Worm (Caenorhabditis elegans): Measurements from ENCODE around the gene eef-1B.1.

eef-1B.1 gene

ce11 chrIII:7977777-7978176, 4.6 kb upstream of the eef-1B.1 start, which contains the start of gene C06G4.4:
C06G4.4 (minus strand) TSS chrIII:7977812.
- TF ChIP-seq lin-13 (GFP tag; optimal IDR thresholded peaks at IDR 0.05) (no peak), unc-62 (GFP tag; optimal IDR thresholded peaks at IDR 0.05 in 1 of 2) (no peak), unc-62 (tag; optimal IDR thresholded peaks at IDR 0.05) (no peak), ceh-20 (GFP tag; IDR thresholded peaks at IDR 0.05) (no peak), D1046.2 (GFP tag; IDR thresholded peaks at IDR 0.05) (no peak), vab-7 (GFP tag; IDR thresholded peaks at IDR 0.05) (no peak), lin-29 (GFP tag; IDR thresholded peaks at IDR 0.05) (no peak), T26A8.4 (GFP tag; IDR thresholded peaks at IDR 0.05) (no peak), ceh-62 (tag; optimal IDR thresholded peaks at IDR 0.05) (no peak), spr-1 (tag; optimal IDR thresholded peaks at IDR 0.05) (no peak), rbr-2 (tag; optimal IDR thresholded peaks at IDR 0.05) (no peak), nhr-102 (tag; optimal IDR thresholded peaks at IDR 0.05) (no peak), madf-5 (GFP tag; IDR thresholded peaks at IDR 0.05) (no peak)

- TF ChIP-seq vab-7 (GFP tag; IDR thresholded peaks at IDR 0.05) (0 out of 2 replicates have a peak, but pooled peaks have one; percentile 23), ces-1 (GFP tag; optimal IDR thresholded peaks at IDR 0.05) (no peak), hif-1 (tag; optimal IDR thresholded peaks at IDR 0.05) (peak in 1 of 2 experiments; percentile 7), daf-8 (GFP tag; IDR thresholded peaks at IDR 0.05) (no peak), lin-15B (tag; optimal IDR thresholded peaks at IDR 0.05) (no peak), skn-1 (tag; optimal IDR thresholded peaks at IDR 0.05) (no peak), zag-1 (tag; optimal IDR thresholded peaks at IDR 0.05) (no peak), rbr-2 (tag; optimal IDR thresholded peaks at IDR 0.05) (no peak), dpl-1 (GFP tag; optimal IDR thresholded peaks at IDR 0.05) (no peak), daf-19 (GFP tag; conservative IDR thresholded peaks at IDR 0.05) (no peak), lsy-2 (tag; optimal IDR thresholded peaks at IDR 0.05) (peak; percentile 25 to 63), mxl-2 (GFP tag; conservative IDR thresholded peaks at IDR 0.05) (no peak), F37D6.2 (tag; optimal IDR thresholded peaks at IDR 0.05) (no peak), ztf-7 (tag; optimal IDR thresholded peaks at IDR 0.05) (no peak), lim-7 (GFP tag; IDR thresholded peaks at IDR 0.05) (no peak), mdl-1 (tag; optimal IDR thresholded peaks at IDR 0.05) (no peak), lin-38 (GFP tag; IDR thresholded peaks at IDR 0.05) (peak; percentile 44; the same call in 1 of the 2 replicates), nhr-25 (tag; optimal IDR thresholded peaks at IDR 0.05; ENCODE audit: borderline replicate concordance, insufficient read depth) (no peak), D1046.2 (GFP tag; IDR thresholded peaks at IDR 0.05) (no peak), saeg-2 (GFP tag; IDR thresholded peaks at IDR 0.05) (0 out of 2 replicates have a peak, but pooled peaks have one; percentile 19), T26A8.4 (GFP tag; IDR thresholded peaks at IDR 0.05) (0 out of 2 replicates have a peak, but pooled peaks have one; percentile 29), fkh-10 (GFP tag; optimal IDR thresholded peaks at IDR 0.05) (no peak), set-16 (GFP tag; IDR thresholded peaks at IDR 0.05) (no peak), cey-2 (tag; optimal IDR thresholded peaks at IDR 0.05; ENCODE audit: borderline replicate concordance, insufficient read depth) (no peak), pqm-1 (tag; optimal IDR thresholded peaks at IDR 0.05) (no peak), spr-3 (GFP tag; optimal IDR thresholded peaks at IDR 0.05) (no peak), gei-8 (GFP tag; optimal IDR thresholded peaks at IDR 0.05) (no peak), nhr-102 (tag; optimal IDR thresholded peaks at IDR 0.05) (peak; percentile 71), egl-43 (GFP tag; IDR thresholded peaks at IDR 0.05) (peak; percentile 51; the same call in 1 of the 2 replicates), mes-2 (tag; optimal IDR thresholded peaks at IDR 0.05; ENCODE audit: poor library complexity, severe bottlenecking) (peak; percentile 29), madf-9 (GFP tag; conservative IDR thresholded peaks at IDR 0.05) (no peak), hmg-1.1 (GFP tag; IDR thresholded peaks at IDR 0.05) (no peak), nhr-28 (tag; optimal IDR thresholded peaks at IDR 0.05) (no peak), mdt-29 (GFP tag; IDR thresholded peaks at IDR 0.05) (0 out of 2 replicates have a peak, but pooled peaks have one; percentile 12), sdz-12 (GFP tag; optimal IDR thresholded peaks at IDR 0.05) (peak; percentile 18), tra-1 (GFP tag; IDR thresholded peaks at IDR 0.05) (no peak), zip-2 (tag; optimal IDR thresholded peaks at IDR 0.05) (no peak), daf-12 (tag; optimal IDR thresholded peaks at IDR 0.05) (no peak), fos-1 (tag; optimal IDR thresholded peaks at IDR 0.05) (no peak), nhr-111 (GFP tag; optimal IDR thresholded peaks at IDR 0.05) (no peak), aha-1 (tag) (no peak)
Observed at ce11 chrIII:7977224-7977623, 4.0 kb upstream of the eef-1B.1 start.
